Fruit fly (Drosophila melanogaster) whole organism, adult: Measurements from ENCODE around the gene Klc.

Source experiments
- CG12768 ChIP-seq: fragments of 200-800 bp; sonication (Bioruptor generic); optimal IDR thresholded peaks from 2 replicates; lab custom pipeline; 2017; ENCODE audit warnings: missing biosample characterization, missing genetic modification characterization, mild to moderate bottlenecking, moderate library complexity, missing genetic modification reagents
- CG33017 ChIP-seq: fragments of 200-800 bp; sonication (Bioruptor generic); optimal IDR thresholded peaks from 2 replicates; lab custom pipeline; 2018; ENCODE audit warnings: missing biosample characterization, mild to moderate bottlenecking, missing genetic modification characterization, moderate library complexity
- Clk ChIP-seq: fragments of 200-800 bp; sonication (Bioruptor generic); optimal IDR thresholded peaks from 2 replicates; lab custom pipeline; 2017; ENCODE audit warnings: missing biosample characterization, missing genetic modification characterization
- Hr96 ChIP-seq: fragments of 200-800 bp; sonication (Bioruptor generic); optimal IDR thresholded peaks from 2 replicates; lab custom pipeline; 2016; ENCODE audit warnings: missing biosample characterization, missing genetic modification characterization
- ovo ChIP-seq: fragments of 200-800 bp; sonication (Bioruptor generic); optimal IDR thresholded peaks from 2 replicates; lab custom pipeline; 2016; ENCODE audit warnings: missing biosample characterization, missing genetic modification characterization

- TF ChIP-seq CG12768 (GFP tag; lab: Kevin White, UChicago) (peak; percentile 72), CG33017 (tag; lab: Kevin White, UChicago) (peak; percentile 60), ovo (GFP tag; lab: Kevin White, UChicago) (peak; percentile 46), Clk (GFP tag; lab: Kevin White, UChicago) (peak; percentile 37), Hr96 (peak; percentile 33)
Observed at dm6 chr3L:12798795-12799311, 49.0 kb upstream of the Klc start.
